Worm (Caenorhabditis elegans) whole organism, mixed stage, embryonic: ENCODE data around the gene K08B5.2.

ENCODE experiments used
- M03D4.4 ChIP-seq: sonication (generic microtip); optimal IDR thresholded peaks from 2 replicates; lab custom pipeline; 2017; ENCODE audit warnings: mild to moderate bottlenecking, missing genetic modification characterization, missing compliant biosample characterization
- bed-3 ChIP-seq: fragments of 200-800 bp; sonication (Bioruptor generic); optimal IDR thresholded peaks from 3 replicates; lab custom pipeline; 2018; ENCODE audit warnings: mild to moderate bottlenecking, missing genetic modification characterization, moderate library complexity, missing compliant biosample characterization
- blmp-1 ChIP-seq: fragments of 150-350 bp; optimal IDR thresholded peaks from 2 replicates; lab custom pipeline; 2014; ENCODE audit warnings: missing biosample characterization, missing genetic modification characterization
- ceh-39 ChIP-seq: fragments of 150-350 bp; optimal IDR thresholded peaks from 2 replicates; lab custom pipeline; 2014; ENCODE audit warnings: missing biosample characterization, missing genetic modification characterization
- ceh-43 ChIP-seq: fragments of 200-800 bp; sonication (Bioruptor generic); optimal IDR thresholded peaks from 2 replicates; lab custom pipeline; 2018; ENCODE audit warnings: mild to moderate bottlenecking, missing genetic modification characterization, moderate library complexity, missing compliant biosample characterization
- ceh-83 ChIP-seq: fragments of 200-800 bp; sonication (Bioruptor generic); optimal IDR thresholded peaks from 2 replicates; lab custom pipeline; 2018; ENCODE audit warnings: mild to moderate bottlenecking, missing genetic modification characterization, missing compliant biosample characterization
- ces-1 ChIP-seq: fragments of 150-350 bp; optimal IDR thresholded peaks from 2 replicates; lab custom pipeline; 2014; ENCODE audit warnings: missing biosample characterization, missing genetic modification reagents, missing genetic modification characterization
- cnd-1 ChIP-seq: fragments of 200-800 bp; sonication (Bioruptor generic); optimal IDR thresholded peaks from 2 replicates; lab custom pipeline; 2018; ENCODE audit warnings: mild to moderate bottlenecking, missing genetic modification characterization, missing compliant biosample characterization
- elt-1 ChIP-seq: sonication (generic microtip); optimal IDR thresholded peaks from 2 replicates; lab custom pipeline; 2017; ENCODE audit warnings: missing genetic modification characterization, mild to moderate bottlenecking, missing compliant biosample characterization, antibody characterized with exemption, moderate library complexity, borderline replicate concordance; ENCODE audit not compliant: insufficient read depth
- elt-3 ChIP-seq: fragments of 150-350 bp; optimal IDR thresholded peaks from 2 replicates; lab custom pipeline; 2014; ENCODE audit warnings: missing biosample characterization, missing genetic modification characterization
- flh-1 ChIP-seq: fragments of 200-800 bp; sonication (Bioruptor generic); optimal IDR thresholded peaks from 2 replicates; lab custom pipeline; 2018; ENCODE audit warnings: mild to moderate bottlenecking, missing genetic modification characterization, moderate library complexity, missing compliant biosample characterization
- ham-2 ChIP-seq: fragments of 200-800 bp; sonication (Bioruptor generic); optimal IDR thresholded peaks from 2 replicates; lab custom pipeline; 2018; ENCODE audit warnings: mild to moderate bottlenecking, missing genetic modification characterization, missing compliant biosample characterization
- lin-32 ChIP-seq: fragments of 200-800 bp; sonication (Bioruptor generic); optimal IDR thresholded peaks from 2 replicates; lab custom pipeline; 2018; ENCODE audit warnings: mild to moderate bottlenecking, missing genetic modification characterization, missing compliant biosample characterization
- lsy-2 ChIP-seq: fragments of 150-350 bp; optimal IDR thresholded peaks from 2 replicates; lab custom pipeline; 2014; ENCODE audit warnings: missing biosample characterization, missing genetic modification characterization
- mab-5 ChIP-seq: fragments of 150-350 bp; optimal IDR thresholded peaks from 2 replicates; lab custom pipeline; 2014; ENCODE audit warnings: missing biosample characterization, missing genetic modification characterization
- mep-1 ChIP-seq: fragments of 150-350 bp; optimal IDR thresholded peaks from 2 replicates; lab custom pipeline; 2017; ENCODE audit warnings: missing biosample characterization, missing genetic modification reagents, missing genetic modification characterization, inconsistent platforms
- mls-2 ChIP-seq: sonication (generic microtip); optimal IDR thresholded peaks from 2 replicates; lab custom pipeline; 2016; ENCODE audit warnings: mild to moderate bottlenecking, missing genetic modification characterization, moderate library complexity, missing compliant biosample characterization
- nhr-12 ChIP-seq: fragments of 150-350 bp; optimal IDR thresholded peaks from 2 replicates; lab custom pipeline; 2014; ENCODE audit warnings: missing biosample characterization, missing genetic modification characterization
- nhr-2 ChIP-seq: fragments of 150-350 bp; optimal IDR thresholded peaks from 2 replicates; lab custom pipeline; 2014; ENCODE audit warnings: missing biosample characterization, missing genetic modification characterization
- nhr-237 ChIP-seq: fragments of 150-350 bp; optimal IDR thresholded peaks from 2 replicates; lab custom pipeline; 2014; ENCODE audit warnings: missing biosample characterization, missing genetic modification characterization
- nhr-28 ChIP-seq: fragments of 150-350 bp; optimal IDR thresholded peaks from 2 replicates; lab custom pipeline; 2014; ENCODE audit warnings: missing biosample characterization, missing genetic modification characterization
- pha-4 ChIP-seq: fragments of 150-350 bp; optimal IDR thresholded peaks from 2 replicates; lab custom pipeline; 2018; ENCODE audit warnings: missing biosample characterization, missing genetic modification reagents, missing genetic modification characterization
- sem-2 ChIP-seq: fragments of 200-800 bp; sonication (Bioruptor generic); optimal IDR thresholded peaks from 2 replicates; lab custom pipeline; 2018; ENCODE audit warnings: mild to moderate bottlenecking, missing genetic modification characterization, missing compliant biosample characterization
- snpc-4 ChIP-seq: fragments of 150-350 bp; optimal IDR thresholded peaks from 2 replicates; lab custom pipeline; 2014; ENCODE audit warnings: missing biosample characterization, missing genetic modification characterization
- sptf-1 ChIP-seq: sonication (generic microtip); optimal IDR thresholded peaks from 2 replicates; lab custom pipeline; 2017; ENCODE audit warnings: mild to moderate bottlenecking, missing genetic modification characterization, moderate library complexity, missing compliant biosample characterization
- tbx-8 ChIP-seq: fragments of 200-800 bp; sonication (Bioruptor generic); optimal IDR thresholded peaks from 2 replicates; lab custom pipeline; 2018; ENCODE audit warnings: mild to moderate bottlenecking, missing genetic modification characterization, moderate library complexity, missing compliant biosample characterization
- unc-120 ChIP-seq: sonication (generic microtip); optimal IDR thresholded peaks from 2 replicates; lab custom pipeline; 2017; ENCODE audit warnings: missing genetic modification characterization, missing compliant biosample characterization; ENCODE audit not compliant: poor library complexity, severe bottlenecking
- unc-39 ChIP-seq: fragments of 150-350 bp; optimal IDR thresholded peaks from 2 replicates; lab custom pipeline; 2014; ENCODE audit warnings: missing biosample characterization, missing genetic modification characterization
- unc-62 ChIP-seq: fragments of 150-350 bp; optimal IDR thresholded peaks from 2 replicates; lab custom pipeline; 2014; ENCODE audit warnings: missing biosample characterization, missing genetic modification reagents, missing genetic modification characterization
- zip-8 ChIP-seq: fragments of 150-350 bp; optimal IDR thresholded peaks from 2 replicates; lab custom pipeline; 2014; ENCODE audit warnings: missing biosample characterization, missing genetic modification characterization
- ztf-11 ChIP-seq: fragments of 150-350 bp; optimal IDR thresholded peaks from 2 replicates; lab custom pipeline; 2014; ENCODE audit warnings: missing biosample characterization, missing genetic modification characterization

The K08B5.2 gene

ce11 chrX:16596972-16597371 lies 43.3 kb upstream of the K08B5.2 start:
- no peak for TF ChIP-seq ces-1
- no peak for TF ChIP-seq zip-8 (tag; lab: Kevin White, UChicago)
- no peak for TF ChIP-seq blmp-1 (tag; lab: Kevin White, UChicago)
- no peak for TF ChIP-seq ztf-11
- no peak for TF ChIP-seq unc-39
- no peak for TF ChIP-seq tbx-8 (GFP tag; lab: Kevin White, UChicago)
- no peak for TF ChIP-seq lin-32
- no peak for TF ChIP-seq ceh-39 (tag; lab: Kevin White, UChicago)
- TF ChIP-seq nhr-237, result no peak
- no peak for TF ChIP-seq mls-2 (tag; lab: Kevin White, UChicago)
- TF ChIP-seq sem-2 (GFP tag; lab: Kevin White, UChicago), result no peak
- no peak for TF ChIP-seq flh-1 (GFP tag; lab: Kevin White, UChicago)
- no peak for TF ChIP-seq nhr-12 (tag; lab: Kevin White, UChicago)
- TF ChIP-seq lsy-2 (tag; lab: Kevin White, UChicago), result no peak
- no peak for TF ChIP-seq snpc-4 (tag; lab: Kevin White, UChicago)
- TF ChIP-seq elt-1, result no peak

ce11 chrX:16595522-16596282 lies 42.0 kb upstream of the K08B5.2 start:
- TF ChIP-seq sem-2 (GFP tag; lab: Kevin White, UChicago) (no peak), flh-1 (GFP tag; lab: Kevin White, UChicago) (no peak), nhr-12 (tag; lab: Kevin White, UChicago) (no peak), unc-39 (no peak), cnd-1 (tag; lab: Kevin White, UChicago) (no peak), unc-62 (no peak), M03D4.4 (tag; lab: Kevin White, UChicago) (no peak), mls-2 (tag; lab: Kevin White, UChicago) (no peak), bed-3 (GFP tag; lab: Kevin White, UChicago) (no peak), unc-120 (tag; lab: Kevin White, UChicago) (no peak), ces-1 (peak; percentile 97), elt-1 (peak; percentile 71), ham-2 (peak; percentile 28), mep-1 (tag; lab: Kevin White, UChicago) (no peak), mab-5 (tag; lab: Kevin White, UChicago) (no peak), ceh-83 (no peak), sptf-1 (tag; lab: Kevin White, UChicago) (peak; percentile 25), snpc-4 (tag; lab: Kevin White, UChicago) (no peak), blmp-1 (tag; lab: Kevin White, UChicago) (no peak), ztf-11 (no peak), elt-3 (tag; lab: Kevin White, UChicago) (no peak)

ce11 chrX:16594931-16595330 lies 41.2 kb upstream of the K08B5.2 start, which contains the start of gene cdh-9:
Gene cdh-9 (plus strand): TSS chrX:16595231.
- no peak for TF ChIP-seq nhr-28 (tag; lab: Kevin White, UChicago)
- TF ChIP-seq zip-8 (tag; lab: Kevin White, UChicago), result no peak

- TF ChIP-seq nhr-2 (no peak), M03D4.4 (tag; lab: Kevin White, UChicago) (no peak), elt-3 (tag; lab: Kevin White, UChicago) (no peak), ham-2 (no peak), unc-120 (tag; lab: Kevin White, UChicago) (no peak), ceh-43 (no peak), sptf-1 (tag; lab: Kevin White, UChicago) (no peak), mab-5 (tag; lab: Kevin White, UChicago) (no peak), tbx-8 (GFP tag; lab: Kevin White, UChicago) (no peak), zip-8 (tag; lab: Kevin White, UChicago) (no peak), pha-4 (tag; lab: Kevin White, UChicago) (no peak), lin-32 (no peak), nhr-12 (tag; lab: Kevin White, UChicago) (no peak), ceh-83 (no peak), ztf-11 (no peak)
These were observed 37.8 kb upstream of the K08B5.2 start for ce11 chrX:16591533-16591932.
